Fruit fly (Drosophila melanogaster): Measurements from ENCODE around the gene CG15169.

CG15169 gene

DNA sequence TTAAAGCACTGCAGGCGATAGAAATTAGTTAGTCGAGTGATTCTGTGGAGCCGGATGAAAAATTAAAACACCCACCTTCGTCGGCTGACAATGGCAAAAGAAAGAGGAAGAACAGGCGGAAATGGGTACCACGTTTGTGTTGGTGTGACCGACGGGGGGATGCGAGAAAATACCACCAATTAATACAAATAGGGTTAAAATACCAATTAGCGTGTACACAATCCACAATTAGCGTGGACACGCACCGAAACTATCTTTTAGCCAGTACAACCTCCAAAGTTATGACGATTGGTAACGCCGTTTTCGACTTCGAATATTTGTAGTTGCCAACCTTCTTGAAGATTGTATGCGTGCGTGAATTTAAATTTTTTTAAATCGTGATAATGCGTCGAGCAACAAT, 18.3 kb downstream of the CG15169 start, which contains the start of gene RpL30:
Gene RpL30 (minus strand): TSS at position 177 of the 400 bp plus-strand sequence.
- TF ChIP-seq bbx (GFP tag; IDR thresholded peaks at IDR 0.05; ENCODE audit: partially characterized antibody) (peak; percentile 63), Atf-2 (GFP tag; optimal IDR thresholded peaks at IDR 0.05) (peak; percentile 66), CG6854 (GFP tag; optimal IDR thresholded peaks at IDR 0.05) (peak; percentile 95), da (GFP tag; optimal IDR thresholded peaks at IDR 0.05) (peak; percentile 88), Rfx (GFP tag; IDR thresholded peaks at IDR 0.05) (peak; percentile 93), mirr (GFP tag; optimal IDR thresholded peaks at IDR 0.05) (peak; percentile 97), CG4282 (GFP tag; optimal IDR thresholded peaks at IDR 0.05) (peak; percentile 87), CG3163 (GFP tag; optimal IDR thresholded peaks at IDR 0.05) (peak; percentile 82), Optix (GFP tag; IDR thresholded peaks at IDR 0.05) (peak; percentile 80), CG2889 (GFP tag; IDR thresholded peaks at IDR 0.05) (peak; percentile 63; the same call in 1 of the 3 replicates), disco-r (GFP tag; optimal IDR thresholded peaks at IDR 0.05) (peak; percentile 84), al (GFP tag; IDR thresholded peaks at IDR 0.05) (peak; percentile 79), Eip74EF (GFP tag; optimal IDR thresholded peaks at IDR 0.05) (peak in 1 of 2 experiments; percentile 88), pnt (GFP tag; optimal IDR thresholded peaks at IDR 0.05) (peak; percentile 36), hkb (optimal IDR thresholded peaks at IDR 0.05) (peak; percentile 63), hkb (GFP tag; IDR thresholded peaks at IDR 0.05) (peak; percentile 93), croc (GFP tag; conservative IDR thresholded peaks at IDR 0.05) (peak; percentile 66; the same call in 2 of the 3 replicates), CG15514 (GFP tag; optimal IDR thresholded peaks at IDR 0.05) (peak; percentile 96), Nf-YC (tag; optimal IDR thresholded peaks at IDR 0.05) (peak; percentile 73), pb (GFP tag; optimal IDR thresholded peaks at IDR 0.05) (peak; percentile 93), Hr51 (GFP tag; optimal IDR thresholded peaks at IDR 0.05) (peak; percentile 79 to 84), Oaz (GFP tag; IDR thresholded peaks at IDR 0.05) (peak; percentile 73), CG3407 (GFP tag; optimal IDR thresholded peaks at IDR 0.05) (peak; percentile 90), CG16863 (GFP tag; optimal IDR thresholded peaks at IDR 0.05) (peak; percentile 86), CG30431 (GFP tag; optimal IDR thresholded peaks at IDR 0.05) (peak; percentile 79), CG7745 (tag; optimal IDR thresholded peaks at IDR 0.05) (peak; percentile 71), CG10147 (GFP tag; optimal IDR thresholded peaks at IDR 0.05) (peak; percentile 85), odd (GFP tag; optimal IDR thresholded peaks at IDR 0.05) (peak; percentile 96), pum (GFP tag; optimal IDR thresholded peaks at IDR 0.05) (peak; percentile 80), HLH3B (GFP tag; IDR thresholded peaks at IDR 0.05) (peak; percentile 80), bowl (GFP tag; IDR thresholded peaks at IDR 0.05) (peak; percentile 71), Blimp-1 (GFP tag; optimal IDR thresholded peaks at IDR 0.05) (peak; percentile 76), sr (GFP tag; IDR thresholded peaks at IDR 0.05) (peak; percentile 89), CG9609 (GFP tag; optimal IDR thresholded peaks at IDR 0.05) (peak; percentile 92), chn (GFP tag; optimal IDR thresholded peaks at IDR 0.05) (peak; percentile 78), HmgD (GFP tag; optimal IDR thresholded peaks at IDR 0.05) (peak; percentile 96), zen2 (GFP tag; IDR thresholded peaks at IDR 0.05; ENCODE audit: partially characterized antibody) (no peak), CG30403 (GFP tag; optimal IDR thresholded peaks at IDR 0.05) (peak; percentile 72), sug (tag; optimal IDR thresholded peaks at IDR 0.05) (peak; percentile 89), CG2875 (GFP tag; optimal IDR thresholded peaks at IDR 0.05) (peak; percentile 92), Abd-B (GFP tag; optimal IDR thresholded peaks at IDR 0.05) (peak; percentile 85), CG12219 (GFP tag; optimal IDR thresholded peaks at IDR 0.05) (peak; percentile 91), CG10959 (GFP tag; IDR thresholded peaks at IDR 0.05) (peak; percentile 75), Max (GFP tag; optimal IDR thresholded peaks at IDR 0.05) (peak; percentile 95), klu (GFP tag; IDR thresholded peaks at IDR 0.05) (no peak; the same call in 1 of the 2 replicates), CG10565 (GFP tag; optimal IDR thresholded peaks at IDR 0.05) (peak; percentile 35), CG9797 (GFP tag; optimal IDR thresholded peaks at IDR 0.05) (peak; percentile 100), zfh1 (GFP tag; IDR thresholded peaks at IDR 0.05) (peak; percentile 91), jigr1 (GFP tag; IDR thresholded peaks at IDR 0.05) (no peak), CG17568 (GFP tag; optimal IDR thresholded peaks at IDR 0.05) (peak; percentile 91), az2 (GFP tag; optimal IDR thresholded peaks at IDR 0.05) (peak; percentile 79)

Data from whole organism, embryonic.